Worm (Caenorhabditis elegans): ENCODE measurements around the gene unc-86.

The unc-86 gene

DNA sequence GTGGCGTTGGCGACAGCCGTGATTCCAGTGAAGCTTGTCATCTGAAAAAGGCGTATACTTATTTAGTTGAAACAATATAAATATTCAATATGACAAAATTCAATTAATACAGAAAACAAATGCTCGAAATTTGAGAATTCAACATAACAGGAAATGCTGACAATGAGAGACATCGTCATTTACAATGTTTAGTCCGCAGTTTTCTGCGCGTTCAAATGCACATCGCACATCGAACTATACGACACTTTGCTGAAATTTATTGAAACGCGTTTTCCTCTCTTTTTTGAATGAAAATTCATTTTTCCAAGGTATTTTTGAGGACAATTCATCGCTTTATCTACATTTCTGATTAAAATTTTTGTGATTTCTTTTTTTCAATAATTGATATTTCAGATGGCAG lies 27.9 kb upstream of the unc-86 start, which contains the start of the genes pbs-6 and cids-1:
TSS of gene pbs-6 (minus strand) at position 41 of the 400 bp plus-strand sequence.
TSS of gene cids-1 (plus strand) at position 394 of the 400 bp plus-strand sequence.
- no peak for TF ChIP-seq M03D4.4 (tag; optimal IDR thresholded peaks at IDR 0.05)
- no peak for TF ChIP-seq ham-2 (GFP tag; optimal IDR thresholded peaks at IDR 0.05)
- no peak for TF ChIP-seq nhr-28 (tag; optimal IDR thresholded peaks at IDR 0.05)
- no peak for TF ChIP-seq snpc-4 (tag; optimal IDR thresholded peaks at IDR 0.05)
- TF ChIP-seq mab-5 (tag; optimal IDR thresholded peaks at IDR 0.05) = no peak
- no peak for TF ChIP-seq cnd-1 (tag; optimal IDR thresholded peaks at IDR 0.05)
- TF ChIP-seq lsy-2 (tag; optimal IDR thresholded peaks at IDR 0.05) = peak; percentile 6
- TF ChIP-seq hlh-1 (tag; optimal IDR thresholded peaks at IDR 0.05) = peak; percentile 6
- no peak for TF ChIP-seq nhr-237 (tag; optimal IDR thresholded peaks at IDR 0.05)
- no peak for TF ChIP-seq nhr-2 (tag; optimal IDR thresholded peaks at IDR 0.05)
- no peak for TF ChIP-seq nhr-76 (tag; optimal IDR thresholded peaks at IDR 0.05)
- TF ChIP-seq sem-2 (GFP tag; optimal IDR thresholded peaks at IDR 0.05) = no peak
- TF ChIP-seq nhr-12 (tag; optimal IDR thresholded peaks at IDR 0.05) = no peak

ce11 chrIII:8242809-8243208 lies 26.7 kb upstream of the unc-86 start, which contains the start of gene C02F5.12:
Gene C02F5.12, minus strand, starts transcription at chrIII:8243029.
- no peak for TF ChIP-seq mab-5 (tag; optimal IDR thresholded peaks at IDR 0.05)
- no peak for TF ChIP-seq lin-32 (GFP tag; optimal IDR thresholded peaks at IDR 0.05)
- TF ChIP-seq elt-1 (tag; optimal IDR thresholded peaks at IDR 0.05; ENCODE audit: borderline replicate concordance, insufficient read depth) = no peak
- no peak for TF ChIP-seq ham-2 (GFP tag; optimal IDR thresholded peaks at IDR 0.05)
- TF ChIP-seq drap-1 (GFP tag; optimal IDR thresholded peaks at IDR 0.05) = no peak
- TF ChIP-seq pha-4 (tag; optimal IDR thresholded peaks at IDR 0.05) = no peak
- TF ChIP-seq ceh-43 (GFP tag; optimal IDR thresholded peaks at IDR 0.05) = no peak
- TF ChIP-seq lin-13 (tag; optimal IDR thresholded peaks at IDR 0.05) = no peak
- no peak for TF ChIP-seq nhr-237 (tag; optimal IDR thresholded peaks at IDR 0.05)
- peak; percentile 19 for TF ChIP-seq nhr-28 (tag; optimal IDR thresholded peaks at IDR 0.05)
- no peak for TF ChIP-seq ztf-11 (tag; optimal IDR thresholded peaks at IDR 0.05)
- no peak for TF ChIP-seq flh-1 (GFP tag; optimal IDR thresholded peaks at IDR 0.05)
- no peak for TF ChIP-seq tbx-8 (GFP tag; optimal IDR thresholded peaks at IDR 0.05)
- TF ChIP-seq bed-3 (GFP tag; optimal IDR thresholded peaks at IDR 0.05) = no peak
- TF ChIP-seq hlh-1 (tag; optimal IDR thresholded peaks at IDR 0.05) = no peak
- TF ChIP-seq ceh-39 (tag; optimal IDR thresholded peaks at IDR 0.05) = no peak
- TF ChIP-seq unc-62 (GFP tag; optimal IDR thresholded peaks at IDR 0.05) = no peak
- no peak for TF ChIP-seq unc-39 (tag; optimal IDR thresholded peaks at IDR 0.05)
- TF ChIP-seq nhr-12 (tag; optimal IDR thresholded peaks at IDR 0.05) = peak; percentile 95
- no peak for TF ChIP-seq sptf-1 (tag; optimal IDR thresholded peaks at IDR 0.05)
- peak; percentile 6 for TF ChIP-seq mep-1 (tag; optimal IDR thresholded peaks at IDR 0.05)
- no peak for TF ChIP-seq nhr-2 (tag; optimal IDR thresholded peaks at IDR 0.05)
- TF ChIP-seq sem-2 (GFP tag; optimal IDR thresholded peaks at IDR 0.05) = no peak
- no peak for TF ChIP-seq M03D4.4 (tag; optimal IDR thresholded peaks at IDR 0.05)
- no peak for TF ChIP-seq zip-8 (tag; optimal IDR thresholded peaks at IDR 0.05)
- no peak for TF ChIP-seq unc-120 (tag; optimal IDR thresholded peaks at IDR 0.05; ENCODE audit: poor library complexity, severe bottlenecking)
- TF ChIP-seq cnd-1 (tag; optimal IDR thresholded peaks at IDR 0.05) = no peak
- no peak for TF ChIP-seq snpc-4 (tag; optimal IDR thresholded peaks at IDR 0.05)
- TF ChIP-seq ces-1 (GFP tag; optimal IDR thresholded peaks at IDR 0.05) = no peak
- TF ChIP-seq elt-3 (tag; optimal IDR thresholded peaks at IDR 0.05) = no peak
- TF ChIP-seq lsy-2 (tag; optimal IDR thresholded peaks at IDR 0.05) = peak; percentile 3
- TF ChIP-seq blmp-1 (tag; optimal IDR thresholded peaks at IDR 0.05) = no peak

ce11 chrIII:8240948-8241347 lies 24.8 kb upstream of the unc-86 start:
- TF ChIP-seq mab-5 (tag; optimal IDR thresholded peaks at IDR 0.05) (no peak), elt-1 (tag; optimal IDR thresholded peaks at IDR 0.05; ENCODE audit: borderline replicate concordance, insufficient read depth) (no peak), drap-1 (GFP tag; optimal IDR thresholded peaks at IDR 0.05) (no peak), blmp-1 (tag; optimal IDR thresholded peaks at IDR 0.05) (no peak), unc-62 (GFP tag; optimal IDR thresholded peaks at IDR 0.05) (no peak), lsy-2 (tag; optimal IDR thresholded peaks at IDR 0.05) (no peak), pha-4 (tag; optimal IDR thresholded peaks at IDR 0.05) (no peak), mep-1 (tag; optimal IDR thresholded peaks at IDR 0.05) (no peak)

ce11 chrIII:8240247-8240646 lies 24.1 kb upstream of the unc-86 start:
- TF ChIP-seq ceh-43 (GFP tag; optimal IDR thresholded peaks at IDR 0.05) (no peak), nhr-12 (tag; optimal IDR thresholded peaks at IDR 0.05) (no peak), unc-62 (GFP tag; optimal IDR thresholded peaks at IDR 0.05) (no peak), bed-3 (GFP tag; optimal IDR thresholded peaks at IDR 0.05) (no peak), pha-4 (tag; optimal IDR thresholded peaks at IDR 0.05) (no peak), ceh-39 (tag; optimal IDR thresholded peaks at IDR 0.05) (no peak), elt-1 (tag; optimal IDR thresholded peaks at IDR 0.05; ENCODE audit: borderline replicate concordance, insufficient read depth) (no peak), cnd-1 (tag; optimal IDR thresholded peaks at IDR 0.05) (no peak)

Data from whole organism, mixed stage, embryonic.